Worm (Caenorhabditis elegans) whole organism, L2 larva: Measurements from ENCODE around the gene str-38.
"Not testable (repeated sequence)": the region's sequence is repeated elsewhere in the genome, so short reads cannot be mapped to it uniquely, and the experiment has no call there.

Experiments used
- C34F6.9 ChIP-seq: fragments of 150-350 bp; optimal IDR thresholded peaks from 2 replicates; lab custom pipeline; 2014; ENCODE audit warnings: missing biosample characterization, missing genetic modification characterization
- F13H6.1 ChIP-seq: sonication (generic microtip); optimal IDR thresholded peaks from 2 replicates; lab custom pipeline; 2016; ENCODE audit warnings: missing genetic modification characterization, missing compliant biosample characterization
- R02D3.7 ChIP-seq: fragments of 150-350 bp; optimal IDR thresholded peaks from 2 replicates; lab custom pipeline; 2014; ENCODE audit warnings: missing biosample characterization, missing genetic modification characterization
- alr-1 ChIP-seq: fragments of 150-350 bp; optimal IDR thresholded peaks from 2 replicates; lab custom pipeline; 2014; ENCODE audit warnings: missing biosample characterization, missing genetic modification characterization
- blmp-1 ChIP-seq: sonication (generic microtip); optimal IDR thresholded peaks from 2 replicates; lab custom pipeline; 2017; ENCODE audit warnings: missing genetic modification characterization, mild to moderate bottlenecking, missing compliant biosample characterization, antibody characterized with exemption, moderate library complexity; ENCODE audit not compliant: insufficient read depth
- ceh-82 ChIP-seq: fragments of 150-350 bp; optimal IDR thresholded peaks from 2 replicates; lab custom pipeline; 2014; ENCODE audit warnings: missing biosample characterization, missing genetic modification characterization
- crh-2 ChIP-seq: sonication (generic microtip); optimal IDR thresholded peaks from 2 replicates; lab custom pipeline; 2017; ENCODE audit warnings: missing biosample characterization, missing genetic modification characterization
- egl-27 ChIP-seq: sonication (generic microtip); optimal IDR thresholded peaks from 3 replicates; lab custom pipeline; 2017; ENCODE audit warnings: missing biosample characterization, missing genetic modification reagents, missing genetic modification characterization
- elt-1 ChIP-seq: fragments of 150-350 bp; optimal IDR thresholded peaks from 2 replicates; lab custom pipeline; 2014; ENCODE audit warnings: missing biosample characterization, missing genetic modification characterization
- elt-3 ChIP-seq: sonication (generic microtip); optimal IDR thresholded peaks from 2 replicates; lab custom pipeline; 2017; ENCODE audit warnings: missing biosample characterization, missing genetic modification characterization
- fos-1 ChIP-seq: fragments of 150-350 bp; optimal IDR thresholded peaks from 2 replicates; lab custom pipeline; 2014; ENCODE audit warnings: missing biosample characterization, missing genetic modification characterization
- lin-11 ChIP-seq: fragments of 150-350 bp; sonication (generic microtip); optimal IDR thresholded peaks from 2 replicates; lab custom pipeline; 2014; ENCODE audit warnings: missing biosample characterization, missing genetic modification characterization, inconsistent platforms, mixed read lengths
- lin-13 ChIP-seq: fragments of 150-350 bp; optimal IDR thresholded peaks from 2 replicates; lab custom pipeline; 2014; ENCODE audit warnings: missing biosample characterization, missing genetic modification reagents, missing genetic modification characterization
- lin-39 ChIP-seq: fragments of 150-350 bp; optimal IDR thresholded peaks from 2 replicates; lab custom pipeline; 2014; ENCODE audit warnings: missing biosample characterization, missing genetic modification reagents, missing genetic modification characterization
- lsy-2 ChIP-seq, 2 experiments: fragments of 150-350 bp in 1 of 2; sonication (generic microtip) in 1 of 2; optimal IDR thresholded peaks; 2 replicates each; lab custom pipeline; 2014 to 2017; ENCODE audit warnings: missing biosample characterization in 2 of 2, missing genetic modification characterization in 2 of 2
- mab-5 ChIP-seq: fragments of 150-350 bp; optimal IDR thresholded peaks from 2 replicates; lab custom pipeline; 2014; ENCODE audit warnings: missing biosample characterization, missing genetic modification characterization
- mbf-1 ChIP-seq: sonication (generic microtip); optimal IDR thresholded peaks from 2 replicates; lab custom pipeline; 2017; ENCODE audit warnings: missing biosample characterization, missing genetic modification characterization
- nhr-10 ChIP-seq: sonication (generic microtip); optimal IDR thresholded peaks from 2 replicates; lab custom pipeline; 2017; ENCODE audit warnings: missing biosample characterization, missing genetic modification characterization
- nhr-11 ChIP-seq: fragments of 150-350 bp; optimal IDR thresholded peaks from 2 replicates; lab custom pipeline; 2014; ENCODE audit warnings: missing biosample characterization, missing genetic modification characterization
- nhr-12 ChIP-seq: fragments of 150-350 bp; optimal IDR thresholded peaks from 2 replicates; lab custom pipeline; 2014; ENCODE audit warnings: missing biosample characterization, missing genetic modification characterization
- nhr-129 ChIP-seq: fragments of 150-350 bp; optimal IDR thresholded peaks from 2 replicates; lab custom pipeline; 2014; ENCODE audit warnings: missing biosample characterization, missing genetic modification characterization
- nhr-21 ChIP-seq: fragments of 150-350 bp; optimal IDR thresholded peaks from 2 replicates; lab custom pipeline; 2014; ENCODE audit warnings: missing biosample characterization, missing genetic modification characterization
- nhr-23 ChIP-seq: fragments of 150-350 bp; optimal IDR thresholded peaks from 2 replicates; lab custom pipeline; 2014; ENCODE audit warnings: missing biosample characterization, missing genetic modification reagents, missing genetic modification characterization
- nhr-237 ChIP-seq: fragments of 150-350 bp; optimal IDR thresholded peaks from 2 replicates; lab custom pipeline; 2014; ENCODE audit warnings: missing biosample characterization, missing genetic modification characterization
- nhr-25 ChIP-seq: fragments of 150-350 bp; sonication (generic microtip); optimal IDR thresholded peaks from 3 replicates; lab custom pipeline; 2014; ENCODE audit warnings: missing biosample characterization, missing genetic modification characterization
- nhr-6 ChIP-seq: fragments of 150-350 bp; optimal IDR thresholded peaks from 2 replicates; lab custom pipeline; 2014; ENCODE audit warnings: missing biosample characterization, missing genetic modification characterization
- nhr-77 ChIP-seq: fragments of 150-350 bp; optimal IDR thresholded peaks from 2 replicates; lab custom pipeline; 2014; ENCODE audit warnings: missing biosample characterization, missing genetic modification characterization
- sem-4 ChIP-seq: fragments of 150-350 bp; optimal IDR thresholded peaks from 2 replicates; lab custom pipeline; 2014; ENCODE audit warnings: missing biosample characterization, missing genetic modification reagents, missing genetic modification characterization
- skn-1 ChIP-seq: sonication (generic microtip); optimal IDR thresholded peaks from 2 replicates; lab custom pipeline; 2017; ENCODE audit warnings: missing biosample characterization, missing genetic modification characterization
- sma-3 ChIP-seq: sonication (generic microtip); optimal IDR thresholded peaks from 2 replicates; lab custom pipeline; 2016; ENCODE audit warnings: missing genetic modification reagents, missing genetic modification characterization, missing compliant biosample characterization
- unc-39 ChIP-seq: fragments of 150-350 bp; optimal IDR thresholded peaks from 2 replicates; lab custom pipeline; 2014; ENCODE audit warnings: missing biosample characterization, missing genetic modification characterization
- unc-55 ChIP-seq: fragments of 150-350 bp; sonication (generic microtip); optimal IDR thresholded peaks from 3 replicates; lab custom pipeline; 2014; ENCODE audit warnings: missing biosample characterization, missing genetic modification reagents, missing genetic modification characterization
- unc-62 ChIP-seq: fragments of 150-350 bp; optimal IDR thresholded peaks from 2 replicates; lab custom pipeline; 2014; ENCODE audit warnings: missing biosample characterization, missing genetic modification reagents, missing genetic modification characterization
- zag-1 ChIP-seq: fragments of 150-350 bp; optimal IDR thresholded peaks from 2 replicates; lab custom pipeline; 2014; ENCODE audit warnings: missing biosample characterization, missing genetic modification characterization
- ztf-1 ChIP-seq: fragments of 200-800 bp; sonication (Bioruptor generic); conservative IDR thresholded peaks from 2 replicates; pipeline ENCODE4 v1.3.6; 2022; ENCODE audit warnings: missing genetic modification characterization, missing compliant biosample characterization
- ztf-4 ChIP-seq: fragments of 150-350 bp; optimal IDR thresholded peaks from 2 replicates; lab custom pipeline; 2014; ENCODE audit warnings: missing biosample characterization, missing genetic modification characterization

Gene str-38

DNA sequence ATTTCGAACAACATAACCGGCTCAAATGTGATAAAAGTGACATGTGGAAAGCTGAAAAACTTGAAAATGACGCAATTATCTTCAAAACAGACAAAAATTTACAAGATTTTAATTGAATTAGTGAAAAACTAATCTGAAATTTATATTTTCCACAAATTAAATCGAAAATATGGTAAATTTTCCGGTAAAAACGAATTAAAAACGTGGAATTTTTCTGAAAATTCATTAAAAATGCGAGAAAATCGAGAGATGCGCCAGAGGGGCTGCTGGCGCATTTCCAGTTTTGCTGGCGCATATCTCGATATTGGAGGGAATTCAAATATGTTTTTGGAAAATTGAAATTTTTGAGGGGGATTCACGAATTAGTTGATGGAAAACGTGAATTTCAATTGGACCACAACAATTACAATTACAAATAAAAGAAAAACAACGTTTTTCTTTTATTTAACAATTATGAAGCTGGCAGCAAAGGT is 34.0 kb upstream of the str-38 start, which contains the start of the genes haf-3 and F57A10.2 (continued):
- TF ChIP-seq nhr-12 (tag; lab: Kevin White, UChicago) (no peak), egl-27 (tag; lab: Kevin White, UChicago) (peak; percentile 92), nhr-10 (tag; lab: Kevin White, UChicago) (peak; percentile 81), sem-4 (tag; lab: Kevin White, UChicago) (peak; percentile 83), nhr-21 (peak; percentile 87), nhr-129 (tag; lab: Kevin White, UChicago) (peak; percentile 78), elt-3 (tag; lab: Kevin White, UChicago) (no peak)

DNA sequence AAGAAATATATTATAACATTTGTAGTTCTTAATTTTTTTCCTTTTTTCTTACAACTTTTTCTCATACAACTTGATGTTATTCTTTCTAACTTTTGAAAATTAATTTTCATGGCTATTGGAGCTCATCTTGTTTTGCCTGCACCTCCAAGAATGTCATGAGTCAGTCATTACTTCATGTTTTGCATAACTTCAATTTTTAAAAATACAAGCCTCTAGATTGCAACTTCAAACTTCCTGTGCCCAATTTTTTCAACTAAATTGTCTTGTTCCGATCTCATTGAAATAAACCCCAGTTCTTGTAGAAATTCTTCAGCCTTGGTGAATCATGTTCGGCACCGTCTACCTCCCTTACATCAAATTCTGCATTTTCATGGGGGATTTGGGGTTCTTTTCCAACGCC is 26.3 kb upstream of the str-38 start, which contains the start of gene str-9:
str-9 (plus strand) TSS at position 301 of the 400 bp plus-strand sequence.
- TF ChIP-seq egl-27 (tag; lab: Kevin White, UChicago) (no peak), nhr-129 (tag; lab: Kevin White, UChicago) (no peak), nhr-23 (no peak), lsy-2 (tag; optimal IDR thresholded peaks at IDR 0.05; lab: Kevin White, UChicago) (no peak), nhr-25 (tag; lab: Kevin White, UChicago) (no peak), sma-3 (no peak), nhr-12 (tag; lab: Kevin White, UChicago) (no peak), alr-1 (tag; lab: Kevin White, UChicago) (no peak)

DNA sequence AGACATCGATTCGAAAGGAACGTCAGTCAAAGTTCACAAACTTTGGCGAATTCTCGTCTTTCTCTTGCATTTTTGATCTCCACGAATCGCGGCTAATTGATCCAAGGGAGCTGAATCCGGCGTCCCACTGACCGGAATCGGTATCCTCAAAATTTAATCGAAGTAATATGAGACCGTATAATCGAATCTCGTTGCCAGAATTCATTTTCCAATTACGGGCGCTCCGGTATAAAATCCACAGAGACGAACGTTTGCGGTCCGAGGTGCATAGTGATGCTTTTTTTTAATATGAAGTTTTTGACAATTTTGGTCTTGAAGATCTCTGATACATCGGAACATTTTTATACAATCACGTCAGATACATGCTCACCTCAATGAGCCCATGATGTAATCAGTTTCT is 25.5 kb upstream of the str-38 start:
- TF ChIP-seq ceh-82 (tag; lab: Kevin White, UChicago) (no peak), alr-1 (tag; lab: Kevin White, UChicago) (no peak), blmp-1 (no peak), R02D3.7 (tag; lab: Kevin White, UChicago) (no peak), zag-1 (tag; lab: Kevin White, UChicago) (no peak), crh-2 (tag; lab: Kevin White, UChicago) (no peak), C34F6.9 (tag; lab: Kevin White, UChicago) (no peak), elt-1 (tag; lab: Kevin White, UChicago) (no peak), unc-55 (no peak), nhr-237 (tag; lab: Kevin White, UChicago) (no peak), lsy-2 (tag; optimal IDR thresholded peaks at IDR 0.05; lab: Kevin White, UChicago) (no peak), sma-3 (no peak), unc-62 (GFP tag; lab: Kevin White, UChicago) (no peak), unc-39 (no peak), mab-5 (tag; lab: Kevin White, UChicago) (no peak), lin-13 (no peak), F13H6.1 (tag; lab: Kevin White, UChicago) (no peak), skn-1 (tag; lab: Kevin White, UChicago) (no peak), egl-27 (tag; lab: Kevin White, UChicago) (no peak)

DNA sequence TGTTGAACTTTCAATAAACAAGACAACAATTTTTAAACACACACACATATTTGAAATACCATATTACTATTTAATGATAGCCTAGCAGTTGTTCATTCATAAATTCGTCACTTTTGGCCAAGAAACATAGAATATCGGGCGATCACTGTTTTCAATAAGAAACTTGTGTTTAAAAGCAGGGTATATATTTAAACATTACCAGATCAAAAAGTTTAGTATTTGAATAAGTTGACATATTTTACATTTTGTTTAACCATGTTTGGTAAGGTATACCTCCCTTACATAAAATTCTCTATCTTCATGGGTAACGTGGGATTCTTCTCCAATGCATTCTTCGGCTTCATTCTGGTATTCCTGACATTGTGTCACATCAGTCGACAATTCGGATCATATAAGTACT is 22.6 kb upstream of the str-38 start, which contains the start of gene str-8:
str-8 (plus strand) TSS at position 301 of the 400 bp plus-strand sequence.
- not testable (repeated sequence) for TF ChIP-seq R02D3.7 (tag; lab: Kevin White, UChicago); ztf-1 (GFP tag; lab: Robert Waterston, UW); lin-11 (tag; lab: Kevin White, UChicago)

DNA sequence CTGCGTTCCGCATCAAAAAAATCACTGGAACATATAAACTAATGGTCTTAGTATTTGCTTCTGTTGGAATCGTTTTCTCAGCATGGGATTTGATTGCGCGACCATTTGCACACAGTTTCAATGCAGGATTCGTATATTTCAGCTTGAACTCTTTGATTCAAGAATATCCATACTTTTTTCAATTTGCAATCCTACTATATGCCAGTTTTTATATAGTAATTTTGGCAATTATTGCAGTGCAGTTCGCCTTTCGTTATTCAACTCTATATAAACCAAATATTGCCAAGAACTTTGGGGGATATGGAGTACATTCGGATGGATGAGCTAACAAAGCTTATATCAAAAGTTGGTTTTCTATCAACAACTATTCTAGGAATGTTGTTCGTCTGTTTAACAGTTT is 20.8 kb upstream of the str-38 start, which contains the start of gene str-5:
str-5 (plus strand) TSS at position 301 of the 400 bp plus-strand sequence.
- TF ChIP-seq unc-62 (GFP tag; lab: Kevin White, UChicago); unc-55; nhr-11 (tag; lab: Kevin White, UChicago): not testable (repeated sequence)

DNA sequence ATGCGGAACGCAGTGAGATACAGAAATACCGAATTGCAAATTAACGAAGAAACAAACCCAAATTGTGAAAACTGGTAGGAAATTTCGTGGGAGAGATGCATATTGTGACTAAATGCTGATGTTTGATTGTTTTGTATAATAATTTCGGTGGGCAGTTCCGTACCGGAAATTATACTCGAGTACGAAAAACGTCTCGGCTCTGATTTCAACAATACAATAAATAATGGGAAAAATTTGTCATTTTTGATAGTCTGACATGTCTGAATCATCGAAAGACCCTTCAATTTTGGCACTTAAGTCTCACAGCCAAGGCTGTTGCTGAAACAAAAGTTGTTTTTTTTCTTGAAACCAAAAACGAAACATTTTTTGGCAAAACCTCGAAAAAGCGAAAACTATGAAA is 19.9 kb upstream of the str-38 start, which contains the start of gene str-43:
str-43 (minus strand) TSS at position 101 of the 400 bp plus-strand sequence.
- TF ChIP-seq lin-13 (no peak), zag-1 (tag; lab: Kevin White, UChicago) (no peak), nhr-77 (no peak), ztf-1 (GFP tag; lab: Robert Waterston, UW) (no peak), egl-27 (tag; lab: Kevin White, UChicago) (no peak), fos-1 (tag; lab: Kevin White, UChicago) (no peak), mbf-1 (tag; lab: Kevin White, UChicago) (no peak), nhr-6 (tag; lab: Kevin White, UChicago) (no peak), nhr-23 (no peak), unc-39 (no peak), lin-39 (tag; lab: Kevin White, UChicago) (no peak), ztf-4 (tag; lab: Kevin White, UChicago) (no peak)
